Fruit fly (Drosophila melanogaster): ENCODE measurements around the gene GATAe.

The GATAe gene

DNA sequence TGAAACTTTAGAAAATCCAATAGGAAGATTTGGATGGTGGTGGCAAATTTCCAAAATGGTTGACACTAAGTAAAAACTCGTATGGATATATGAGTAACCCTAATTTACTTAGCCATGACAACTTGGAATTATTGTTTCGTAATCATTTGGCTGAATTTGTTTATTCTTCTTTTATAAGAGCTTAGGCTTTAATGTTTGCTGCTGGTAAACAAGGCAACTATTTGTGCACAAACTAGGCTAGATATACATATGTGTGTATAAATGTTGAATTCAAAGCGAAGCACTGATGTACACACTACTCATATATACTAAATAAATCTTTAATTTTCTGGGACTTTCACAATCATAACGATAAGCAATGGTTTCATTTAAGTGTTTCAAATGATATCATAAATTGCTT is 3.0 kb upstream of the GATAe start (continued):
- no peak for TF ChIP-seq CG8944 (GFP tag; optimal IDR thresholded peaks at IDR 0.05)
- peak; percentile 75 for TF ChIP-seq CG15601 (tag; optimal IDR thresholded peaks at IDR 0.05)
- TF ChIP-seq CG32532 (GFP tag; IDR thresholded peaks at IDR 0.05) = no peak
- peak; percentile 14 for TF ChIP-seq bcd (GFP tag; optimal IDR thresholded peaks at IDR 0.05)
- no peak for TF ChIP-seq rib (GFP tag; IDR thresholded peaks at IDR 0.05)
- TF ChIP-seq lab (GFP tag; optimal IDR thresholded peaks at IDR 0.05) = peak; percentile 58
- peak; percentile 75 for TF ChIP-seq MTF-1 (GFP tag; optimal IDR thresholded peaks at IDR 0.05; ENCODE audit: borderline replicate concordance)
- no peak for TF ChIP-seq CG10959 (GFP tag; IDR thresholded peaks at IDR 0.05)
- TF ChIP-seq Pdp1 (GFP tag; optimal IDR thresholded peaks at IDR 0.05) = peak in 1 of 2 experiments; percentile 63
- peak; percentile 62 for TF ChIP-seq CG4328 (GFP tag; optimal IDR thresholded peaks at IDR 0.05)
- peak; percentile 81 for TF ChIP-seq Asciz (GFP tag; optimal IDR thresholded peaks at IDR 0.05)
- TF ChIP-seq CG17385 (GFP tag; optimal IDR thresholded peaks at IDR 0.05) = peak; percentile 51
- TF ChIP-seq Meics (GFP tag; optimal IDR thresholded peaks at IDR 0.05) = peak; percentile 40
- no peak for TF ChIP-seq Hr3 (GFP tag; optimal IDR thresholded peaks at IDR 0.05)
- peak; percentile 10 for TF ChIP-seq Dek (tag; optimal IDR thresholded peaks at IDR 0.05)
- peak; percentile 64 for TF ChIP-seq CrebB (tag; optimal IDR thresholded peaks at IDR 0.05)
- TF ChIP-seq caup (GFP tag; optimal IDR thresholded peaks at IDR 0.05; ENCODE audit: severe bottlenecking) = peak; percentile 29
- no peak for TF ChIP-seq CG1602 (GFP tag; optimal IDR thresholded peaks at IDR 0.05)
- peak; percentile 41 for TF ChIP-seq CG5180 (GFP tag; optimal IDR thresholded peaks at IDR 0.05)
- peak; percentile 63; the same call in 1 of the 2 replicates for TF ChIP-seq Awh (GFP tag; IDR thresholded peaks at IDR 0.05)
- peak; percentile 57 for TF ChIP-seq Sox100B (GFP tag; optimal IDR thresholded peaks at IDR 0.05)
- no peak for TF ChIP-seq Doc2 (GFP tag; IDR thresholded peaks at IDR 0.05)
- TF ChIP-seq D (optimal IDR thresholded peaks at IDR 0.05) = no peak
- peak; percentile 16 for TF ChIP-seq D (GFP tag; optimal IDR thresholded peaks at IDR 0.05)
- peak; percentile 3 for TF ChIP-seq lilli (GFP tag; optimal IDR thresholded peaks at IDR 0.05)
- TF ChIP-seq CG14710 (tag; optimal IDR thresholded peaks at IDR 0.05) = peak; percentile 41
- TF ChIP-seq CG31441 (GFP tag; IDR thresholded peaks at IDR 0.05) = peak; percentile 38; the same call in 1 of the 2 replicates
- TF ChIP-seq nmo (GFP tag; optimal IDR thresholded peaks at IDR 0.05) = no peak
- peak; percentile 47 for TF ChIP-seq fd3F (GFP tag; optimal IDR thresholded peaks at IDR 0.05)

DNA sequence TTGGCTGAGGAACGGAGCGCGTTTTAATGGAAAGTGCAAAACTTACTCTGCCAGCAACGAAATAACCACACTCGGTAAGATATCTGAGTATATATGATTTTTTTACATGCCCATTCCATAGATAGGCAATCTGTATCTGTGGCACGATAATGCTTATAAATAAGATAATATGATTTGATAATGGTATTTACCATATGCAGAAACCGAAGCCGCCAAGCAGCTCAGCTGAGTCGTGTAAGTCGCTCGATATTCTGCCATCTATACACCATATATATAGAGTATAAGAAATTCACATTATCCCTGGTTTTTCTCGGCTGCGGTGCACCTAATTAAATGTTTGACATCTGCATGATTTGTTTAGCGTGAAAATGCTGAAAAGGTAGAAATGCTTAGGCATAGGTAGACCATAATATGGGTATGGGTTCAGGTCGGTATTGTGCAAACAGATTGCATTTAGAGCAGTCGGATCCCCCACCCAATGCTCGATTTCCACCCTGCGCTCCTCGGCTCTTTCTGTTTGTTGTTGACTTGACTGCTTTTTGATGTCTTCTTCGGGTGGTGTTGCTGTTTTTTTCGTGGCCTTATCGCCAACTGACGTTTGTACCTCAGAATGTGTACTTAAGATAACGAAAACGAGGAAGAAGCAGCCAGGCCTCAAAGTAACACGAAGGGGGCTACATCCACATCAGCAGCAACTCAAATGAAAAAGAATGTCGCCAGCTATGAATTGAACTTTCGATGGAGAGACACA is 1.9 kb upstream of the GATAe start:
- peak; percentile 43 for TF ChIP-seq sd (tag; optimal IDR thresholded peaks at IDR 0.05)
- TF ChIP-seq CG17385 (GFP tag; optimal IDR thresholded peaks at IDR 0.05) = peak; percentile 63
- 0 out of 2 replicates have a peak, but pooled peaks have one; percentile 9 for TF ChIP-seq Xrp1 (GFP tag; IDR thresholded peaks at IDR 0.05)
- peak in 1 of 2 experiments; percentile 80 for TF ChIP-seq tll (GFP tag; optimal IDR thresholded peaks at IDR 0.05)
- peak; percentile 35 for TF ChIP-seq sug (tag; optimal IDR thresholded peaks at IDR 0.05)
- TF ChIP-seq Deaf1 (tag; optimal IDR thresholded peaks at IDR 0.05) = peak; percentile 35
- TF ChIP-seq ci (GFP tag; IDR thresholded peaks at IDR 0.05) = peak; percentile 41; the same call in 1 of the 3 replicates
- TF ChIP-seq CG6813 (GFP tag; optimal IDR thresholded peaks at IDR 0.05) = peak; percentile 24
- TF ChIP-seq BtbVII (GFP tag; optimal IDR thresholded peaks at IDR 0.05) = no peak
- no peak for TF ChIP-seq CG18262 (tag; optimal IDR thresholded peaks at IDR 0.05)
- peak; percentile 73 for TF ChIP-seq Med (GFP tag)
- TF ChIP-seq ken (GFP tag; IDR thresholded peaks at IDR 0.05) = 0 out of 3 replicates have a peak, but pooled peaks have one; percentile 5
- peak; percentile 55 for TF ChIP-seq CG15479 (GFP tag; optimal IDR thresholded peaks at IDR 0.05)
- TF ChIP-seq schlank (tag; optimal IDR thresholded peaks at IDR 0.05) = no peak
- no peak for TF ChIP-seq CHES-1-like (GFP tag; optimal IDR thresholded peaks at IDR 0.05)
- peak; percentile 47 for TF ChIP-seq kni (GFP tag; optimal IDR thresholded peaks at IDR 0.05)
- no peak for TF ChIP-seq Hr51 (GFP tag; optimal IDR thresholded peaks at IDR 0.05)
- TF ChIP-seq D19A (tag; optimal IDR thresholded peaks at IDR 0.05) = peak; percentile 69
- TF ChIP-seq CG18619 (GFP tag; optimal IDR thresholded peaks at IDR 0.05) = no peak
- TF ChIP-seq CG10543 (GFP tag; optimal IDR thresholded peaks at IDR 0.05) = no peak
- peak; percentile 20 for TF ChIP-seq CG4360 (GFP tag; IDR thresholded peaks at IDR 0.05)

Data from whole organism, embryonic.